Fruit fly (Drosophila melanogaster) whole organism, embryonic: Measurements from ENCODE around the gene Tlk.

Experiments
- Adf1 ChIP-seq: fragments of 200-800 bp; sonication (Bioruptor generic); IDR thresholded peaks from 2 replicates; pipeline ENCODE4 v1.3.6; 2022; ENCODE audit warnings: missing biosample characterization, missing genetic modification characterization
- Atf3 ChIP-seq: fragments of 200-800 bp; sonication (Bioruptor generic); optimal IDR thresholded peaks from 3 replicates; lab custom pipeline; 2016; ENCODE audit warnings: missing biosample characterization, missing genetic modification characterization
- Bdp1 ChIP-seq: fragments of 200-800 bp; sonication (Bioruptor generic); optimal IDR thresholded peaks from 3 replicates; lab custom pipeline; 2016; ENCODE audit warnings: missing biosample characterization, missing genetic modification characterization
- CG10431 ChIP-seq: fragments of 200-800 bp; sonication (Bioruptor generic); optimal IDR thresholded peaks from 3 replicates; lab custom pipeline; 2018; ENCODE audit warnings: missing biosample characterization, mild to moderate bottlenecking, missing genetic modification characterization
- CG11093 ChIP-seq: fragments of 200-800 bp; sonication (Bioruptor generic); IDR thresholded peaks from 3 replicates; pipeline ENCODE4 v1.3.6; 2022; ENCODE audit warnings: missing biosample characterization, missing genetic modification characterization
- CG12071 ChIP-seq: fragments of 200-800 bp; sonication (Bioruptor generic); optimal IDR thresholded peaks from 3 replicates; lab custom pipeline; 2018; ENCODE audit warnings: missing biosample characterization, mild to moderate bottlenecking, missing genetic modification characterization
- CG13287 ChIP-seq: fragments of 200-800 bp; sonication (Bioruptor generic); IDR thresholded peaks from 2 replicates; pipeline ENCODE4 v1.3.6; 2022; ENCODE audit warnings: missing biosample characterization, missing genetic modification characterization; ENCODE audit not compliant: partially characterized antibody
- CG13624 ChIP-seq: fragments of 200-800 bp; sonication (Bioruptor generic); optimal IDR thresholded peaks from 2 replicates; lab custom pipeline; 2016; ENCODE audit warnings: missing biosample characterization, missing genetic modification characterization
- CG13894 ChIP-seq: fragments of 200-800 bp; sonication (Bioruptor generic); optimal IDR thresholded peaks from 3 replicates; lab custom pipeline; 2018; ENCODE audit warnings: missing biosample characterization, mild to moderate bottlenecking, missing genetic modification characterization, moderate library complexity
- CG14014 ChIP-seq: fragments of 200-800 bp; sonication (Bioruptor generic); IDR thresholded peaks from 2 replicates; pipeline ENCODE4 v1.3.6; 2022; ENCODE audit warnings: missing biosample characterization, missing genetic modification characterization
- CG14860 ChIP-seq: fragments of 200-800 bp; sonication (Bioruptor generic); IDR thresholded peaks from 3 replicates; pipeline ENCODE4 v1.3.6; 2022; ENCODE audit warnings: missing biosample characterization, missing genetic modification characterization; ENCODE audit not compliant: partially characterized antibody
- CG15269 ChIP-seq: fragments of 200-800 bp; sonication (Bioruptor generic); optimal IDR thresholded peaks from 2 replicates; lab custom pipeline; 2018; ENCODE audit warnings: missing biosample characterization, mild to moderate bottlenecking, missing genetic modification characterization, moderate library complexity
- CG1602 ChIP-seq: fragments of 200-800 bp; sonication (Bioruptor generic); optimal IDR thresholded peaks from 3 replicates; lab custom pipeline; 2016; ENCODE audit warnings: missing biosample characterization, missing genetic modification characterization
- CG17359 ChIP-seq: fragments of 200-800 bp; sonication (Bioruptor generic); optimal IDR thresholded peaks from 3 replicates; lab custom pipeline; 2018; ENCODE audit warnings: missing biosample characterization, mild to moderate bottlenecking, missing genetic modification characterization, moderate library complexity
- CG2202 ChIP-seq: fragments of 200-800 bp; sonication (Bioruptor generic); optimal IDR thresholded peaks from 2 replicates; lab custom pipeline; 2018; ENCODE audit warnings: missing biosample characterization, mild to moderate bottlenecking, missing genetic modification characterization
- CG3163 ChIP-seq: fragments of 200-800 bp; sonication (Bioruptor generic); optimal IDR thresholded peaks from 3 replicates; lab custom pipeline; 2016; ENCODE audit warnings: missing biosample characterization, missing genetic modification characterization
- CG4424 ChIP-seq: fragments of 200-800 bp; sonication (Bioruptor generic); optimal IDR thresholded peaks from 3 replicates; lab custom pipeline; 2016; ENCODE audit warnings: missing biosample characterization, missing genetic modification characterization
- CG4854 ChIP-seq: fragments of 200-800 bp; sonication (Bioruptor generic); optimal IDR thresholded peaks from 2 replicates; lab custom pipeline; 2016; ENCODE audit warnings: missing biosample characterization, missing genetic modification characterization, inconsistent platforms
- CG7963 ChIP-seq: fragments of 200-800 bp; sonication (Bioruptor generic); IDR thresholded peaks from 3 replicates; pipeline ENCODE4 v1.3.6; 2022; ENCODE audit warnings: missing biosample characterization, missing genetic modification characterization; ENCODE audit not compliant: partially characterized antibody
- CG9932 ChIP-seq: fragments of 200-800 bp; sonication (Bioruptor generic); IDR thresholded peaks from 2 replicates; pipeline ENCODE4 v1.3.6; 2022; ENCODE audit warnings: missing biosample characterization, missing genetic modification characterization
- CTCF ChIP-seq: fragments of 200-800 bp; sonication (Bioruptor generic); optimal IDR thresholded peaks from 2 replicates; lab custom pipeline; 2017; ENCODE audit warnings: missing biosample characterization, mild to moderate bottlenecking, missing genetic modification characterization, moderate library complexity
- CrebB ChIP-seq: fragments of 200-800 bp; sonication (Bioruptor generic); optimal IDR thresholded peaks from 3 replicates; lab custom pipeline; 2018; ENCODE audit warnings: missing biosample characterization, mild to moderate bottlenecking, missing genetic modification characterization
- Doc2 ChIP-seq: fragments of 200-800 bp; sonication (Bioruptor generic); IDR thresholded peaks from 2 replicates; pipeline ENCODE4 v1.3.6; 2022; ENCODE audit warnings: missing biosample characterization, missing genetic modification characterization
- HHEX ChIP-seq: fragments of 200-800 bp; sonication (Bioruptor generic); optimal IDR thresholded peaks from 3 replicates; lab custom pipeline; 2017; ENCODE audit warnings: missing biosample characterization, mild to moderate bottlenecking, missing genetic modification characterization, missing genetic modification reagents
- HLHmδ ChIP-seq: fragments of 200-800 bp; sonication (Bioruptor generic); optimal IDR thresholded peaks from 2 replicates; lab custom pipeline; 2018; ENCODE audit warnings: missing biosample characterization, mild to moderate bottlenecking, missing genetic modification characterization, moderate library complexity
- Hand ChIP-seq: fragments of 200-800 bp; sonication (Bioruptor generic); optimal IDR thresholded peaks from 2 replicates; lab custom pipeline; 2017; ENCODE audit warnings: mild to moderate bottlenecking, missing biosample characterization, missing genetic modification reagents, missing genetic modification characterization
- Kr ChIP-seq: fragments of 200-800 bp; sonication (Bioruptor generic); optimal IDR thresholded peaks from 2 replicates; lab custom pipeline; 2017; ENCODE audit warnings: missing biosample characterization, mild to moderate bottlenecking, missing genetic modification characterization
- Neu2 ChIP-seq: fragments of 200-800 bp; sonication (Bioruptor generic); optimal IDR thresholded peaks from 3 replicates; lab custom pipeline; 2016; ENCODE audit warnings: missing biosample characterization, missing genetic modification characterization, borderline replicate concordance
- Scr ChIP-seq: fragments of 200-800 bp; sonication (Bioruptor generic); IDR thresholded peaks from 2 replicates; pipeline ENCODE4 v1.3.6; 2022; ENCODE audit warnings: missing biosample characterization, missing genetic modification characterization; ENCODE audit not compliant: partially characterized antibody
- bab2 ChIP-seq: fragments of 200-800 bp; sonication (Bioruptor generic); optimal IDR thresholded peaks from 2 replicates; lab custom pipeline; 2016; ENCODE audit warnings: missing biosample characterization, missing genetic modification characterization
- bowl ChIP-seq: fragments of 200-800 bp; sonication (Bioruptor generic); IDR thresholded peaks from 2 replicates; pipeline ENCODE4 v1.3.6; 2022; ENCODE audit warnings: missing biosample characterization, missing genetic modification characterization
- chif ChIP-seq, 2 experiments: fragments of 200-800 bp; sonication (Bioruptor generic); optimal IDR thresholded peaks; 3 replicates each; lab custom pipeline; 2016; ENCODE audit warnings: missing biosample characterization in 2 of 2, missing genetic modification characterization in 2 of 2
- chm ChIP-seq: fragments of 200-800 bp; sonication (Bioruptor generic); IDR thresholded peaks from 2 replicates; pipeline ENCODE4 v1.3.6; 2022; ENCODE audit warnings: missing biosample characterization, missing genetic modification characterization
- dmrt99B ChIP-seq: fragments of 200-800 bp; sonication (Bioruptor generic); optimal IDR thresholded peaks from 2 replicates; lab custom pipeline; 2018; ENCODE audit warnings: missing biosample characterization, mild to moderate bottlenecking, missing genetic modification characterization, moderate library complexity
- gcm ChIP-seq: fragments of 200-800 bp; sonication (Bioruptor generic); optimal IDR thresholded peaks from 2 replicates; lab custom pipeline; 2019; ENCODE audit warnings: missing biosample characterization, mild to moderate bottlenecking, missing genetic modification characterization, moderate library complexity
- gcm2 ChIP-seq: fragments of 200-800 bp; sonication (Bioruptor generic); optimal IDR thresholded peaks from 2 replicates; lab custom pipeline; 2016; ENCODE audit warnings: missing biosample characterization, missing genetic modification characterization
- jing ChIP-seq: fragments of 200-800 bp; sonication (Bioruptor generic); optimal IDR thresholded peaks from 2 replicates; lab custom pipeline; 2018; ENCODE audit warnings: missing biosample characterization, mild to moderate bottlenecking, missing genetic modification characterization
- lbe ChIP-seq: fragments of 200-800 bp; sonication (Bioruptor generic); optimal IDR thresholded peaks from 2 replicates; lab custom pipeline; 2016; ENCODE audit warnings: missing biosample characterization, mild to moderate bottlenecking, missing genetic modification characterization
- lov ChIP-seq, 2 experiments: fragments of 200-800 bp in 1 of 2; fragments of >200 bp in 1 of 2; sonication (Bioruptor generic) in 1 of 2; IDR thresholded peaks in 1 of 2; optimal IDR thresholded peaks in 1 of 2; 2 replicates in 1 of 2; 3 replicates in 1 of 2; pipeline versions ENCODE4 v1.3.6 to Lab custom; 2017 to 2022; ENCODE audit warnings: missing biosample characterization in 1 of 2, missing genetic modification characterization in 1 of 2
- nau ChIP-seq: fragments of 200-800 bp; sonication (Bioruptor generic); optimal IDR thresholded peaks from 3 replicates; lab custom pipeline; 2017; ENCODE audit warnings: missing biosample characterization, mild to moderate bottlenecking, missing genetic modification characterization, missing genetic modification reagents
- odd ChIP-seq: fragments of 200-800 bp; sonication (Bioruptor generic); optimal IDR thresholded peaks from 2 replicates; lab custom pipeline; 2017; ENCODE audit warnings: missing biosample characterization, mild to moderate bottlenecking, missing genetic modification characterization
- rib ChIP-seq: fragments of 200-800 bp; sonication (Bioruptor generic); IDR thresholded peaks from 2 replicates; pipeline ENCODE4 v1.3.6; 2022; ENCODE audit warnings: missing biosample characterization, missing genetic modification characterization
- sisA ChIP-seq: fragments of 200-800 bp; sonication (Bioruptor generic); IDR thresholded peaks from 2 replicates; pipeline ENCODE4 v1.3.6; 2022; ENCODE audit warnings: missing biosample characterization, missing genetic modification characterization
- slou ChIP-seq: fragments of 200-800 bp; sonication (Bioruptor generic); optimal IDR thresholded peaks from 3 replicates; lab custom pipeline; 2016; ENCODE audit warnings: missing biosample characterization, missing genetic modification characterization
- so ChIP-seq: fragments of 200-800 bp; sonication (Bioruptor generic); IDR thresholded peaks from 3 replicates; pipeline ENCODE4 v1.3.6; 2022; ENCODE audit warnings: missing biosample characterization, missing genetic modification characterization
- stwl ChIP-seq: fragments of 200-800 bp; sonication (Bioruptor generic); optimal IDR thresholded peaks from 3 replicates; lab custom pipeline; 2018; ENCODE audit warnings: missing biosample characterization, mild to moderate bottlenecking, missing genetic modification characterization, moderate library complexity
- tna ChIP-seq: fragments of 200-800 bp; sonication (Bioruptor generic); IDR thresholded peaks from 2 replicates; pipeline ENCODE4 v1.3.6; 2022; ENCODE audit warnings: missing biosample characterization, missing genetic modification characterization; ENCODE audit not compliant: partially characterized antibody
- ttk ChIP-seq: fragments of 200-800 bp; sonication (Bioruptor generic); IDR thresholded peaks from 2 replicates; pipeline ENCODE4 v2.1.2; 2022; ENCODE audit warnings: missing biosample characterization, missing genetic modification characterization
- tup ChIP-seq: fragments of 200-800 bp; sonication (Bioruptor generic); optimal IDR thresholded peaks from 2 replicates; lab custom pipeline; 2016; ENCODE audit warnings: missing biosample characterization, mild to moderate bottlenecking, missing genetic modification characterization, moderate library complexity

Gene Tlk

DNA sequence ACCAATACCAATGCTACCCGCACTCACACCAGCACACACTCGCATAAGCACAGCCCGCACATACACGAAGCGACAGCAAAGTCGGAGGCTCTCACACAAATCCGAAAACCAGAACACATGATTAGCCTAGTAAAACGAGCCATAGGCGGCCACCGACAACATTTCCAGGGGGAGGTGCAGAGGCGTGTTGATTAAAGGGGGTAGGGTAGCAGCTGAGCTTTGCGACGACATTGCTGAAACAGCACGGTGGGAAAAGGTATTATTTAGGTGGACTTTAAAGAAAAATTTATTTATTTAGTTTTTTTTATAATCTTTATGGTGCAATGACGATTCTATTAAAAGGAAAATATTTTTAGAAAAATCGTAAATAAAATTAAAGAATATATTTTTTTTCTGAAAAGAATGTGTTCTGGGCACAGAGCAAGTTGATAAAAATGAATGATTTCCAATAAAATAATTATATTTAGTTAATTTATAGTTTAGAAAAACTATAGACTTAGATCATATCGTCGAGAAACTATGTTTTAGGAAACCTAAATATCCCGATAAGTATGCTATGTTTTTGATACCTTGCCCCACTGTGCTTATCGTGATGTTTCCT lies 24.2 kb downstream of the Tlk start (continued):
- no peak for TF ChIP-seq jing (GFP tag; lab: Kevin White, UChicago)
- no peak for TF ChIP-seq tup (GFP tag; lab: Kevin White, UChicago)
- TF ChIP-seq stwl: no peak
- no peak; the same call in 1 of the 2 replicates for TF ChIP-seq rib (GFP tag; lab: Robert Waterston, UW)
- no peak for TF ChIP-seq gcm2
- no peak for TF ChIP-seq CG13894 (tag; lab: Kevin White, UChicago)
- TF ChIP-seq CG3163: no peak
- TF ChIP-seq CG13624 (GFP tag; lab: Kevin White, UChicago): no peak
- TF ChIP-seq HLHmδ (GFP tag; lab: Kevin White, UChicago): peak; percentile 40
- peak; percentile 13 for TF ChIP-seq nau (GFP tag; lab: Kevin White, UChicago)
- no peak for TF ChIP-seq CTCF (GFP tag; lab: Kevin White, UChicago)
- TF ChIP-seq dmrt99B (tag; lab: Kevin White, UChicago): peak; percentile 91
- TF ChIP-seq CG11093 (GFP tag; lab: Robert Waterston, UW): peak; percentile 66; the same call in 2 of the 3 replicates
- TF ChIP-seq Adf1: peak; percentile 41
- peak; percentile 44; the same call in 1 of the 3 replicates for TF ChIP-seq so (GFP tag; lab: Robert Waterston, UW)
- no peak for TF ChIP-seq Kr
- no peak for TF ChIP-seq Bdp1 (GFP tag; lab: Kevin White, UChicago)
- TF ChIP-seq CG17359 (tag; lab: Kevin White, UChicago): peak; percentile 82
- peak; percentile 44; the same call in 1 of the 2 replicates for TF ChIP-seq Doc2 (GFP tag; lab: Robert Waterston, UW)
- TF ChIP-seq CG9932 (GFP tag; lab: Robert Waterston, UW): peak; percentile 77
- TF ChIP-seq CG1602 (GFP tag; lab: Kevin White, UChicago): peak; percentile 79
- no peak; the same call in 1 of the 2 replicates for TF ChIP-seq chm
- TF ChIP-seq CG2202: peak; percentile 66
- TF ChIP-seq CG12071: no peak
- peak; percentile 61 for TF ChIP-seq ttk (GFP tag; lab: Robert Waterston, UW)
- TF ChIP-seq CG10431: peak; percentile 62
- no peak for TF ChIP-seq CrebB
- no peak for TF ChIP-seq CG4854 (GFP tag; lab: Kevin White, UChicago)
- TF ChIP-seq CG13287 (GFP tag; lab: Robert Waterston, UW): no peak
- TF ChIP-seq lbe: no peak
- peak; percentile 11 to 34 for TF ChIP-seq chif (GFP tag; optimal IDR thresholded peaks at IDR 0.05; lab: Kevin White, UChicago)
- peak; percentile 60 for TF ChIP-seq CG14014 (GFP tag; lab: Robert Waterston, UW)
- TF ChIP-seq CG4424 (GFP tag; lab: Kevin White, UChicago): peak; percentile 90
- peak; percentile 85 for TF ChIP-seq odd (GFP tag; lab: Kevin White, UChicago)
- TF ChIP-seq lov (optimal IDR thresholded peaks at IDR 0.05; lab: Kevin White, UChicago): no peak
- peak; percentile 21; the same call in 1 of the 3 replicates for TF ChIP-seq lov (GFP tag; IDR thresholded peaks at IDR 0.05; lab: Robert Waterston, UW)
- TF ChIP-seq HHEX: peak; percentile 87
- no peak for TF ChIP-seq CG14860 (GFP tag; lab: Robert Waterston, UW)
- TF ChIP-seq Hand (GFP tag; lab: Kevin White, UChicago): peak; percentile 83
- TF ChIP-seq Scr (GFP tag; lab: Robert Waterston, UW): no peak
- TF ChIP-seq Neu2: no peak
- TF ChIP-seq slou (GFP tag; lab: Kevin White, UChicago): peak; percentile 72
- peak; percentile 80 for TF ChIP-seq sisA (GFP tag; lab: Robert Waterston, UW)
- no peak for TF ChIP-seq CG7963
- TF ChIP-seq bab2: no peak
- peak; percentile 89 for TF ChIP-seq CG15269 (tag; lab: Kevin White, UChicago)
- TF ChIP-seq Atf3 (GFP tag; lab: Kevin White, UChicago): no peak
- TF ChIP-seq bowl (GFP tag; lab: Robert Waterston, UW): no peak
- peak; percentile 77 for TF ChIP-seq gcm (GFP tag; lab: Kevin White, UChicago)
- no peak for TF ChIP-seq tna (GFP tag; lab: Robert Waterston, UW)
